Fruit fly (Drosophila melanogaster) whole organism, embryonic: Measurements from ENCODE around the gene stac.

ENCODE experiments used
- CG10209 ChIP-seq: fragments of 200-800 bp; sonication (Bioruptor generic); optimal IDR thresholded peaks from 3 replicates; lab custom pipeline; 2017; ENCODE audit warnings: missing biosample characterization, mild to moderate bottlenecking, missing genetic modification characterization, missing genetic modification reagents
- CG10321 ChIP-seq: fragments of 200-800 bp; sonication (Bioruptor generic); IDR thresholded peaks from 2 replicates; pipeline ENCODE4 v1.3.6; 2022; ENCODE audit warnings: missing biosample characterization, missing genetic modification characterization
- CG11504 ChIP-seq: fragments of 200-800 bp; sonication (Bioruptor generic); optimal IDR thresholded peaks from 3 replicates; lab custom pipeline; 2019; ENCODE audit warnings: missing biosample characterization, mild to moderate bottlenecking, missing genetic modification characterization, moderate library complexity
- CG12071 ChIP-seq: fragments of 200-800 bp; sonication (Bioruptor generic); optimal IDR thresholded peaks from 3 replicates; lab custom pipeline; 2018; ENCODE audit warnings: missing biosample characterization, mild to moderate bottlenecking, missing genetic modification characterization
- CG13894 ChIP-seq: fragments of 200-800 bp; sonication (Bioruptor generic); optimal IDR thresholded peaks from 3 replicates; lab custom pipeline; 2018; ENCODE audit warnings: missing biosample characterization, mild to moderate bottlenecking, missing genetic modification characterization, moderate library complexity
- CG14965 ChIP-seq: fragments of 200-800 bp; sonication (Bioruptor generic); optimal IDR thresholded peaks from 2 replicates; lab custom pipeline; 2016; ENCODE audit warnings: missing biosample characterization, missing genetic modification characterization, borderline replicate concordance
- CG15073 ChIP-seq: fragments of 200-800 bp; sonication (Bioruptor generic); optimal IDR thresholded peaks from 2 replicates; lab custom pipeline; 2016; ENCODE audit warnings: missing biosample characterization, missing genetic modification characterization
- CG15601 ChIP-seq: fragments of 200-800 bp; sonication (Bioruptor generic); optimal IDR thresholded peaks from 3 replicates; lab custom pipeline; 2019; ENCODE audit warnings: missing biosample characterization, mild to moderate bottlenecking, missing genetic modification characterization, moderate library complexity
- CG1602 ChIP-seq: fragments of 200-800 bp; sonication (Bioruptor generic); optimal IDR thresholded peaks from 3 replicates; lab custom pipeline; 2016; ENCODE audit warnings: missing biosample characterization, missing genetic modification characterization
- CG1603 ChIP-seq: fragments of 200-800 bp; sonication (Bioruptor generic); optimal IDR thresholded peaks from 2 replicates; lab custom pipeline; 2019; ENCODE audit warnings: missing biosample characterization, mild to moderate bottlenecking, missing genetic modification characterization, moderate library complexity
- CG16813 ChIP-seq: fragments of 200-800 bp; sonication (Bioruptor generic); IDR thresholded peaks from 3 replicates; pipeline ENCODE4 v1.3.6; 2022; ENCODE audit warnings: missing biosample characterization, missing genetic modification characterization; ENCODE audit not compliant: partially characterized antibody
- CG18599 ChIP-seq: fragments of 200-800 bp; sonication (Bioruptor generic); optimal IDR thresholded peaks from 3 replicates; lab custom pipeline; 2017; ENCODE audit warnings: missing biosample characterization, missing genetic modification characterization, mild to moderate bottlenecking, moderate library complexity, missing genetic modification reagents
- CG2712 ChIP-seq: fragments of 200-800 bp; optimal IDR thresholded peaks from 3 replicates; lab custom pipeline; 2019; ENCODE audit warnings: missing biosample characterization, mild to moderate bottlenecking, missing genetic modification characterization, moderate library complexity
- CG43689 ChIP-seq: fragments of 200-800 bp; sonication (Bioruptor generic); IDR thresholded peaks from 2 replicates; pipeline ENCODE4 v1.3.6; 2022; ENCODE audit warnings: missing biosample characterization, missing genetic modification characterization
- CG4854 ChIP-seq: fragments of 200-800 bp; sonication (Bioruptor generic); optimal IDR thresholded peaks from 2 replicates; lab custom pipeline; 2016; ENCODE audit warnings: missing biosample characterization, missing genetic modification characterization, inconsistent platforms
- CG6272 ChIP-seq: fragments of 200-800 bp; sonication (Bioruptor generic); IDR thresholded peaks from 2 replicates; pipeline ENCODE4 v1.3.6; 2022; ENCODE audit warnings: missing biosample characterization, missing genetic modification characterization
- CG6765 ChIP-seq: fragments of 200-800 bp; sonication (Bioruptor generic); optimal IDR thresholded peaks from 3 replicates; lab custom pipeline; 2017; ENCODE audit warnings: missing biosample characterization, mild to moderate bottlenecking, missing genetic modification characterization
- CG6813 ChIP-seq: fragments of 200-800 bp; sonication (Bioruptor generic); optimal IDR thresholded peaks from 2 replicates; lab custom pipeline; 2017; ENCODE audit warnings: missing biosample characterization, missing genetic modification characterization, mild to moderate bottlenecking, moderate library complexity, missing genetic modification reagents
- CG8359 ChIP-seq: fragments of 200-800 bp; sonication (Bioruptor generic); optimal IDR thresholded peaks from 2 replicates; lab custom pipeline; 2017; ENCODE audit warnings: missing biosample characterization, mild to moderate bottlenecking, missing genetic modification characterization, borderline replicate concordance
- CG8388 ChIP-seq: fragments of 200-800 bp; sonication (Bioruptor generic); optimal IDR thresholded peaks from 2 replicates; lab custom pipeline; 2019; ENCODE audit warnings: missing biosample characterization, mild to moderate bottlenecking, missing genetic modification characterization, moderate library complexity
- CG8944 ChIP-seq: fragments of 200-800 bp; sonication (Bioruptor generic); optimal IDR thresholded peaks from 3 replicates; lab custom pipeline; 2016; ENCODE audit warnings: missing biosample characterization, missing genetic modification characterization
- Camta ChIP-seq: fragments of 200-800 bp; sonication (Bioruptor generic); optimal IDR thresholded peaks from 2 replicates; lab custom pipeline; 2016; ENCODE audit warnings: missing biosample characterization, missing genetic modification characterization
- Dp ChIP-seq: fragments of 200-800 bp; sonication (Bioruptor generic); optimal IDR thresholded peaks from 2 replicates; lab custom pipeline; 2018; ENCODE audit warnings: missing biosample characterization, mild to moderate bottlenecking, missing genetic modification characterization, moderate library complexity
- Gsc ChIP-seq: fragments of 200-800 bp; sonication (Bioruptor generic); IDR thresholded peaks from 2 replicates; pipeline ENCODE4 v1.3.6; 2022; ENCODE audit warnings: missing biosample characterization, missing genetic modification characterization
- HmgD ChIP-seq: fragments of 200-800 bp; sonication (Bioruptor generic); optimal IDR thresholded peaks from 3 replicates; lab custom pipeline; 2016; ENCODE audit warnings: missing biosample characterization, missing genetic modification characterization
- Hr51 ChIP-seq, 2 experiments: fragments of 200-800 bp; sonication (Bioruptor generic); optimal IDR thresholded peaks; 2 replicates in 1 of 2; 3 replicates in 1 of 2; lab custom pipeline; 2016 to 2018; ENCODE audit warnings: missing biosample characterization in 2 of 2, missing genetic modification characterization in 2 of 2, mild to moderate bottlenecking in 1 of 2, moderate library complexity in 1 of 2
- Lim3 ChIP-seq: fragments of 200-800 bp; sonication (Bioruptor generic); IDR thresholded peaks from 2 replicates; pipeline ENCODE4 v1.3.6; 2022; ENCODE audit warnings: missing biosample characterization, missing genetic modification characterization
- NK7.1 ChIP-seq: fragments of 200-800 bp; sonication (Bioruptor generic); optimal IDR thresholded peaks from 3 replicates; lab custom pipeline; 2016; ENCODE audit warnings: missing biosample characterization, missing genetic modification characterization
- PHDP ChIP-seq: fragments of 200-800 bp; sonication (Bioruptor generic); optimal IDR thresholded peaks from 3 replicates; lab custom pipeline; 2018; ENCODE audit warnings: missing biosample characterization, mild to moderate bottlenecking, missing genetic modification characterization, moderate library complexity
- Side ChIP-seq: fragments of 200-800 bp; sonication (Bioruptor generic); optimal IDR thresholded peaks from 2 replicates; lab custom pipeline; 2016; ENCODE audit warnings: missing biosample characterization, missing genetic modification characterization
- Sin3A ChIP-seq: fragments of >200 bp; optimal IDR thresholded peaks from 2 replicates; lab custom pipeline; 2018
- Tbp ChIP-seq: fragments of >200 bp; optimal IDR thresholded peaks from 2 replicates; lab custom pipeline; 2018; ENCODE audit warnings: missing biosample characterization, missing genetic modification characterization
- chif ChIP-seq, 2 experiments: fragments of 200-800 bp; sonication (Bioruptor generic); optimal IDR thresholded peaks; 3 replicates each; lab custom pipeline; 2016; ENCODE audit warnings: missing biosample characterization in 2 of 2, missing genetic modification characterization in 2 of 2
- crc ChIP-seq: fragments of 200-800 bp; sonication (Bioruptor generic); optimal IDR thresholded peaks from 2 replicates; lab custom pipeline; 2016; ENCODE audit warnings: missing biosample characterization, missing genetic modification characterization
- danr ChIP-seq: fragments of 200-800 bp; sonication (Bioruptor generic); IDR thresholded peaks from 2 replicates; pipeline ENCODE4 v1.3.6; 2022; ENCODE audit warnings: missing biosample characterization, missing genetic modification characterization
- en ChIP-seq: fragments of 200-800 bp; sonication (Bioruptor generic); optimal IDR thresholded peaks from 2 replicates; lab custom pipeline; 2016; ENCODE audit warnings: missing biosample characterization, missing genetic modification characterization
- eve ChIP-seq, 2 experiments: fragments of >200 bp; optimal IDR thresholded peaks; 2 replicates each; lab custom pipeline; 2017; ENCODE audit warnings: missing biosample characterization in 2 of 2, missing genetic modification characterization in 2 of 2
- exex ChIP-seq: fragments of 200-800 bp; sonication (Bioruptor generic); optimal IDR thresholded peaks from 4 replicates; lab custom pipeline; 2018; ENCODE audit warnings: missing biosample characterization, mild to moderate bottlenecking, missing genetic modification characterization, moderate library complexity
- fd96Cb ChIP-seq: fragments of 200-800 bp; sonication (Bioruptor generic); optimal IDR thresholded peaks from 2 replicates; lab custom pipeline; 2018; ENCODE audit warnings: missing biosample characterization, mild to moderate bottlenecking, missing genetic modification characterization, moderate library complexity
- gro ChIP-seq: fragments of 200-800 bp; sonication (Bioruptor generic); optimal IDR thresholded peaks from 2 replicates; lab custom pipeline; 2016; ENCODE audit warnings: missing biosample characterization, missing genetic modification characterization
- mirr ChIP-seq: fragments of 200-800 bp; sonication (Bioruptor generic); optimal IDR thresholded peaks from 3 replicates; lab custom pipeline; 2018; ENCODE audit warnings: missing biosample characterization, mild to moderate bottlenecking, missing genetic modification characterization
- oc ChIP-seq: fragments of 200-800 bp; sonication (Bioruptor generic); optimal IDR thresholded peaks from 2 replicates; lab custom pipeline; 2018; ENCODE audit warnings: missing biosample characterization, mild to moderate bottlenecking, missing genetic modification characterization, moderate library complexity
- phol ChIP-seq: fragments of 200-800 bp; sonication (Bioruptor generic); optimal IDR thresholded peaks from 3 replicates; lab custom pipeline; 2018; ENCODE audit warnings: missing biosample characterization, mild to moderate bottlenecking, missing genetic modification characterization, moderate library complexity
- row ChIP-seq: fragments of 200-800 bp; sonication (Bioruptor generic); IDR thresholded peaks from 3 replicates; pipeline ENCODE4 v1.3.6; 2022; ENCODE audit warnings: missing biosample characterization, missing genetic modification characterization
- sug ChIP-seq: fragments of 200-800 bp; optimal IDR thresholded peaks from 2 replicates; lab custom pipeline; 2019; ENCODE audit warnings: missing biosample characterization, mild to moderate bottlenecking, missing genetic modification characterization, moderate library complexity
- toy ChIP-seq: fragments of 200-800 bp; sonication (Bioruptor generic); IDR thresholded peaks from 2 replicates; pipeline ENCODE4 v1.3.6; 2022; ENCODE audit warnings: missing biosample characterization, missing genetic modification characterization
- zen2 ChIP-seq: fragments of 200-800 bp; sonication (Bioruptor generic); IDR thresholded peaks from 3 replicates; pipeline ENCODE4 v1.3.6; 2022; ENCODE audit warnings: missing biosample characterization, missing genetic modification characterization; ENCODE audit not compliant: partially characterized antibody

stac gene

DNA sequence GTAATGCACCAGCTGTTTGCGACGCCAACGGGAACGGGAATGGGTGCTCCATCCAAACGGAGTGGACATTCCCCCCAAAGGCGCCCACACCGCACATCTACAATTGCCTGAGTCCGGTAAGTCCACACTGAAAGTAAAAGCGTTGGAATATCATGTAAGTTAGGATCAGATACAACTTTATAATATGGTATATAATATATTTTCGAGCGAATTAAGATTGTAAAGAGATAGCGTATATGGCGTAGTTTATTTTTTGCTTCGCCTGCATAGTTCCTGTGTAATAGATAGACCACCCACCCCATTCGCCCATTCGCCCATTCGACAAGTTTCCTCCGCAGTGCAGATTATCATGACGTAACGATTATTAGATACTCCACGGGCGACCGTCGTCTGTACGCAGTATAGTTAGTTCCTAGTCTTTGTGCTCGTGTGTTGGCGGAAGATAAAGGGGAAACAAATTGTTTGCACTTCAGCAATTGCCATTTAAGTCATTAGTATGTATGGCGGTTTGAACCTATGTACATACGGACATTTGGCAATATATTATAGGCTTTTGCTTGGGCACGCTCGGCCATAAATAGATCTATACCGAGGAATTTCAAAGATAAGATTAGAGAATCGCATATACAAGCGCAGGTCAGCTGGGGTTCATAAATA lies 4.5 kb upstream of the stac start (continued):
- peak; percentile 62 for TF ChIP-seq mirr (GFP tag; lab: Kevin White, UChicago)
- no peak for TF ChIP-seq CG15073
- peak; percentile 52 for TF ChIP-seq row (GFP tag; lab: Robert Waterston, UW)
- TF ChIP-seq exex (tag; lab: Kevin White, UChicago), result peak; percentile 77
- TF ChIP-seq CG14965 (GFP tag; lab: Kevin White, UChicago), result no peak
- no peak for TF ChIP-seq CG10321 (GFP tag; lab: Robert Waterston, UW)
- TF ChIP-seq Hr51 (GFP tag; optimal IDR thresholded peaks at IDR 0.05; lab: Kevin White, UChicago), result peak in 1 of 2 experiments; percentile 7
- no peak for TF ChIP-seq fd96Cb (tag; lab: Kevin White, UChicago)
- peak; percentile 20 for TF ChIP-seq CG1603
- TF ChIP-seq CG12071 (GFP tag; lab: Kevin White, UChicago), result no peak
- TF ChIP-seq CG15601, result no peak
- peak; percentile 56 for TF ChIP-seq CG18599 (GFP tag; lab: Kevin White, UChicago)
- no peak for TF ChIP-seq toy
- TF ChIP-seq NK7.1 (GFP tag; lab: Kevin White, UChicago), result no peak
- no peak for TF ChIP-seq CG16813
- no peak for TF ChIP-seq phol (tag; lab: Kevin White, UChicago)

DNA sequence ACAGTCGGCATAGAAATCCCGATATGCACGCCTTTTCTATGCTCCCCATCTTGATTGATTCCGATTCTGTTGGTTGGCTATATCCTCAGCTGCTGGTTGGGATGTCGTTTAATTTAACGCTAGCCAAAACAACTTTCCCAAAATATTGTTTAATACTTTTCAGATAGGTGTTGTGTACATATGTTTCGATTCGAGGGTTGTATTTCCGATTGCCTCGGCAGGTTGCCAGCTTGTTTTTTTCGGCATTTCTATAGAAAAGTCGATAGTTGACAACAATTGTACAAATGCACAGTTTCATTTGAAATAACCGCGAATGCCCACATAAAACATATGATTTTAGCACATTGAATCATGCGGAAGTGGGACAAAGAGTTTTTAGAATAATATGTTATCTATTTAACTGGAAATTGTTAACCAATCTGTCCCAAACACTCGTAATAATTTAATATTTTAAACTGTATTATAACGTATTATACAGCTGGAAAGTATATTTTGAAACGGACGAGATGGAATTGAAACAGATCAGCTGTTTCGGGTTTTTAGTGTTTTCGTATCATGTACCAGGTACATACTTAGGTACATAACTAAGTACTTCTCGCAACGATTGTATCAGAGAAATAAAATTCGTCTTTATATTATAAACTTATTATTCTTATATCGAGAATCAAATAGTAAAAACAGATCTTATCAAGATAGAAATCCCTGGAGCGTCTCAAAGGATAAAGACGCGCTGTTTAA lies 1.5 kb upstream of the stac start, which contains the start of gene CG31109:
Gene CG31109, minus strand, starts transcription at position 203 of the 738 bp plus-strand sequence.
- no peak for TF ChIP-seq Tbp (GFP tag; lab: Kevin White, UChicago)
- no peak for TF ChIP-seq CG4854
- TF ChIP-seq HmgD (GFP tag; lab: Kevin White, UChicago), result no peak
- no peak for TF ChIP-seq Gsc (GFP tag; lab: Robert Waterston, UW)
- no peak for TF ChIP-seq danr (GFP tag; lab: Robert Waterston, UW)
- peak; percentile 32 for TF ChIP-seq CG2712
- peak; percentile 5 for TF ChIP-seq CG8388
- TF ChIP-seq CG13894 (tag; lab: Kevin White, UChicago), result peak; percentile 42
- TF ChIP-seq chif (GFP tag; optimal IDR thresholded peaks at IDR 0.05; lab: Kevin White, UChicago), result no peak
- TF ChIP-seq CG6813 (GFP tag; lab: Kevin White, UChicago), result no peak
- TF ChIP-seq Side, result no peak
- no peak for TF ChIP-seq zen2
- no peak for TF ChIP-seq CG43689 (GFP tag; lab: Robert Waterston, UW)
- no peak for TF ChIP-seq gro (GFP tag; lab: Kevin White, UChicago)
- TF ChIP-seq Dp, result peak; percentile 73
- TF ChIP-seq PHDP (tag; lab: Kevin White, UChicago), result peak; percentile 1
- no peak for TF ChIP-seq Lim3 (GFP tag; lab: Robert Waterston, UW)
- TF ChIP-seq eve (GFP tag; optimal IDR thresholded peaks at IDR 0.05; lab: Kevin White, UChicago), result peak in 1 of 2 experiments; percentile 56
- no peak for TF ChIP-seq CG10209 (GFP tag; lab: Kevin White, UChicago)
- peak; percentile 55 for TF ChIP-seq sug (tag; lab: Kevin White, UChicago)
- TF ChIP-seq CG8359 (GFP tag; lab: Kevin White, UChicago), result no peak
- no peak for TF ChIP-seq oc (tag; lab: Kevin White, UChicago)
- TF ChIP-seq Sin3A (lab: Kevin White, UChicago), result peak; percentile 2
- TF ChIP-seq CG11504 (tag; lab: Kevin White, UChicago), result no peak
- no peak for TF ChIP-seq Camta (GFP tag; lab: Kevin White, UChicago)
- TF ChIP-seq crc (GFP tag; lab: Kevin White, UChicago), result no peak
- TF ChIP-seq CG8944, result peak; percentile 22
- no peak for TF ChIP-seq en
- no peak for TF ChIP-seq CG6765 (GFP tag; lab: Kevin White, UChicago)
- TF ChIP-seq CG6272 (GFP tag; lab: Robert Waterston, UW), result no peak
- TF ChIP-seq CG10321 (GFP tag; lab: Robert Waterston, UW), result no peak
- no peak for TF ChIP-seq CG1602 (GFP tag; lab: Kevin White, UChicago)
